Worm (Caenorhabditis elegans) whole organism, mixed stage, embryonic: ENCODE results near the gene cutl-18.
A peak's percentile ranks its signal among the peaks of the same experiment; 100 is the strongest.

Source experiments
- M03D4.4 ChIP-seq: sonication (generic microtip); optimal IDR thresholded peaks from 2 replicates; lab custom pipeline; 2017; ENCODE audit warnings: mild to moderate bottlenecking, missing genetic modification characterization, missing compliant biosample characterization
- bed-3 ChIP-seq: fragments of 200-800 bp; sonication (Bioruptor generic); optimal IDR thresholded peaks from 3 replicates; lab custom pipeline; 2018; ENCODE audit warnings: mild to moderate bottlenecking, missing genetic modification characterization, moderate library complexity, missing compliant biosample characterization
- ceh-39 ChIP-seq: fragments of 150-350 bp; optimal IDR thresholded peaks from 2 replicates; lab custom pipeline; 2014; ENCODE audit warnings: missing biosample characterization, missing genetic modification characterization
- ceh-43 ChIP-seq: fragments of 200-800 bp; sonication (Bioruptor generic); optimal IDR thresholded peaks from 2 replicates; lab custom pipeline; 2018; ENCODE audit warnings: mild to moderate bottlenecking, missing genetic modification characterization, moderate library complexity, missing compliant biosample characterization
- ceh-83 ChIP-seq: fragments of 200-800 bp; sonication (Bioruptor generic); optimal IDR thresholded peaks from 2 replicates; lab custom pipeline; 2018; ENCODE audit warnings: mild to moderate bottlenecking, missing genetic modification characterization, missing compliant biosample characterization
- ces-1 ChIP-seq: fragments of 150-350 bp; optimal IDR thresholded peaks from 2 replicates; lab custom pipeline; 2014; ENCODE audit warnings: missing biosample characterization, missing genetic modification reagents, missing genetic modification characterization
- cnd-1 ChIP-seq: fragments of 200-800 bp; sonication (Bioruptor generic); optimal IDR thresholded peaks from 2 replicates; lab custom pipeline; 2018; ENCODE audit warnings: mild to moderate bottlenecking, missing genetic modification characterization, missing compliant biosample characterization
- drap-1 ChIP-seq: fragments of 200-800 bp; sonication (Bioruptor generic); optimal IDR thresholded peaks from 3 replicates; lab custom pipeline; 2018; ENCODE audit warnings: mild to moderate bottlenecking, missing genetic modification characterization, missing compliant biosample characterization
- elt-1 ChIP-seq: sonication (generic microtip); optimal IDR thresholded peaks from 2 replicates; lab custom pipeline; 2017; ENCODE audit warnings: missing genetic modification characterization, mild to moderate bottlenecking, missing compliant biosample characterization, antibody characterized with exemption, moderate library complexity, borderline replicate concordance; ENCODE audit not compliant: insufficient read depth
- elt-3 ChIP-seq: fragments of 150-350 bp; optimal IDR thresholded peaks from 2 replicates; lab custom pipeline; 2014; ENCODE audit warnings: missing biosample characterization, missing genetic modification characterization
- flh-1 ChIP-seq: fragments of 200-800 bp; sonication (Bioruptor generic); optimal IDR thresholded peaks from 2 replicates; lab custom pipeline; 2018; ENCODE audit warnings: mild to moderate bottlenecking, missing genetic modification characterization, moderate library complexity, missing compliant biosample characterization
- ham-2 ChIP-seq: fragments of 200-800 bp; sonication (Bioruptor generic); optimal IDR thresholded peaks from 2 replicates; lab custom pipeline; 2018; ENCODE audit warnings: mild to moderate bottlenecking, missing genetic modification characterization, missing compliant biosample characterization
- lin-13 ChIP-seq: fragments of 150-350 bp; optimal IDR thresholded peaks from 2 replicates; lab custom pipeline; 2014; ENCODE audit warnings: missing biosample characterization, missing genetic modification characterization
- lin-32 ChIP-seq: fragments of 200-800 bp; sonication (Bioruptor generic); optimal IDR thresholded peaks from 2 replicates; lab custom pipeline; 2018; ENCODE audit warnings: mild to moderate bottlenecking, missing genetic modification characterization, missing compliant biosample characterization
- lsy-2 ChIP-seq: fragments of 150-350 bp; optimal IDR thresholded peaks from 2 replicates; lab custom pipeline; 2014; ENCODE audit warnings: missing biosample characterization, missing genetic modification characterization
- mab-5 ChIP-seq: fragments of 150-350 bp; optimal IDR thresholded peaks from 2 replicates; lab custom pipeline; 2014; ENCODE audit warnings: missing biosample characterization, missing genetic modification characterization
- mep-1 ChIP-seq: fragments of 150-350 bp; optimal IDR thresholded peaks from 2 replicates; lab custom pipeline; 2017; ENCODE audit warnings: missing biosample characterization, missing genetic modification reagents, missing genetic modification characterization, inconsistent platforms
- mls-2 ChIP-seq: sonication (generic microtip); optimal IDR thresholded peaks from 2 replicates; lab custom pipeline; 2016; ENCODE audit warnings: mild to moderate bottlenecking, missing genetic modification characterization, moderate library complexity, missing compliant biosample characterization
- nhr-12 ChIP-seq: fragments of 150-350 bp; optimal IDR thresholded peaks from 2 replicates; lab custom pipeline; 2014; ENCODE audit warnings: missing biosample characterization, missing genetic modification characterization
- nhr-2 ChIP-seq: fragments of 150-350 bp; optimal IDR thresholded peaks from 2 replicates; lab custom pipeline; 2014; ENCODE audit warnings: missing biosample characterization, missing genetic modification characterization
- nhr-237 ChIP-seq: fragments of 150-350 bp; optimal IDR thresholded peaks from 2 replicates; lab custom pipeline; 2014; ENCODE audit warnings: missing biosample characterization, missing genetic modification characterization
- nhr-28 ChIP-seq: fragments of 150-350 bp; optimal IDR thresholded peaks from 2 replicates; lab custom pipeline; 2014; ENCODE audit warnings: missing biosample characterization, missing genetic modification characterization
- pha-4 ChIP-seq: fragments of 150-350 bp; optimal IDR thresholded peaks from 2 replicates; lab custom pipeline; 2018; ENCODE audit warnings: missing biosample characterization, missing genetic modification reagents, missing genetic modification characterization
- sem-2 ChIP-seq: fragments of 200-800 bp; sonication (Bioruptor generic); optimal IDR thresholded peaks from 2 replicates; lab custom pipeline; 2018; ENCODE audit warnings: mild to moderate bottlenecking, missing genetic modification characterization, missing compliant biosample characterization
- snpc-4 ChIP-seq: fragments of 150-350 bp; optimal IDR thresholded peaks from 2 replicates; lab custom pipeline; 2014; ENCODE audit warnings: missing biosample characterization, missing genetic modification characterization
- sptf-1 ChIP-seq: sonication (generic microtip); optimal IDR thresholded peaks from 2 replicates; lab custom pipeline; 2017; ENCODE audit warnings: mild to moderate bottlenecking, missing genetic modification characterization, moderate library complexity, missing compliant biosample characterization
- tbx-8 ChIP-seq: fragments of 200-800 bp; sonication (Bioruptor generic); optimal IDR thresholded peaks from 2 replicates; lab custom pipeline; 2018; ENCODE audit warnings: mild to moderate bottlenecking, missing genetic modification characterization, moderate library complexity, missing compliant biosample characterization
- unc-120 ChIP-seq: sonication (generic microtip); optimal IDR thresholded peaks from 2 replicates; lab custom pipeline; 2017; ENCODE audit warnings: missing genetic modification characterization, missing compliant biosample characterization; ENCODE audit not compliant: poor library complexity, severe bottlenecking
- unc-39 ChIP-seq: fragments of 150-350 bp; optimal IDR thresholded peaks from 2 replicates; lab custom pipeline; 2014; ENCODE audit warnings: missing biosample characterization, missing genetic modification characterization
- unc-62 ChIP-seq: fragments of 150-350 bp; optimal IDR thresholded peaks from 2 replicates; lab custom pipeline; 2014; ENCODE audit warnings: missing biosample characterization, missing genetic modification reagents, missing genetic modification characterization
- zip-8 ChIP-seq: fragments of 150-350 bp; optimal IDR thresholded peaks from 2 replicates; lab custom pipeline; 2014; ENCODE audit warnings: missing biosample characterization, missing genetic modification characterization
- ztf-11 ChIP-seq: fragments of 150-350 bp; optimal IDR thresholded peaks from 2 replicates; lab custom pipeline; 2014; ENCODE audit warnings: missing biosample characterization, missing genetic modification characterization

cutl-18 gene

DNA sequence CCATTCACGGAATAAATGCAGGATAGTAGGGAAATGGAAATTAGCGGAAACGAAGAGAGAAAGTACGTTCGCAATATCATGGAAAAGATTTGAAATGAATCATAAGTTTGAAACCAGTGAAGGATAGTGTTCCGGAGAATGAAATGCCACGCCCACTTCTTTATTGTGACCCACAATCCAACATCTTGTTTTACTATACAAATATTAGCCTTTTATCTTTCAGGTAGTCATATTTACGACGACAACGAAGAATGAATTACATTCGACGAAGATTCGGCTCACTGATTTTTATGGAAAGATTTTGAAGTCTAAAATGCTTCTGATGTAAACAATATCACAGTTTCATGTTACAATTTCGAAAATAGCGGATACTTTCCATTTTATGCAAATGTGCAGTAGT is at the start of gene cutl-18:
Gene cutl-18, minus strand, starts transcription at position 101 of the 400 bp plus-strand sequence.
- TF ChIP-seq M03D4.4 (no peak), lin-32 (no peak), unc-39 (tag; lab: Kevin White, UChicago) (no peak), pha-4 (tag; lab: Kevin White, UChicago) (no peak), nhr-2 (tag; lab: Kevin White, UChicago) (no peak), cnd-1 (tag; lab: Kevin White, UChicago) (no peak), ceh-39 (no peak), nhr-12 (no peak), mep-1 (tag; lab: Kevin White, UChicago) (no peak), sem-2 (GFP tag; lab: Kevin White, UChicago) (no peak), elt-3 (no peak), zip-8 (tag; lab: Kevin White, UChicago) (no peak), nhr-237 (tag; lab: Kevin White, UChicago) (no peak), lsy-2 (tag; lab: Kevin White, UChicago) (no peak), ztf-11 (tag; lab: Kevin White, UChicago) (no peak), ceh-43 (GFP tag; lab: Kevin White, UChicago) (no peak), snpc-4 (tag; lab: Kevin White, UChicago) (no peak), ces-1 (GFP tag; lab: Kevin White, UChicago) (no peak), unc-120 (no peak), elt-1 (tag; lab: Kevin White, UChicago) (no peak)
- TF ChIP-seq, all 35 proteins: peak for 0

DNA sequence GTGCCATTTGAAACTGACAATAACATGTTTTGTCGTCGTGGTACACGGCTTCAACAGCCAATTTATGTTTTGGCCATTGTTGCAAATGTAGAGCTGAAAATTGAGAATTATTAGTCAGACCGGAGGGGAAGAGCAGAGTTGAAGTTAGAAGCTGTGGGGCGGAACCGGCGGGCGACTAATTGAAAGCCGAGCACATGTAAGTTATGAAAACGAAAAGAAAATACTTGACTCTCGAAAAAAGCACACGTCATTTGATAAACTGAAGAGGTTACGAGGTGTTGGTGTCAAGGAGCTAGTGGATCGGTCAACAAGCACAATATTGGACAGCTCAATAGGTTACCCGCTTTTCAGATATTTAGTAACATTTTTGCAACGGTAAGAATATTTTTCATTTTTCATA is 49.4 kb upstream of the cutl-18 start, which contains the start of gene dop-5:
Gene dop-5, minus strand, starts transcription at position 101 of the 400 bp plus-strand sequence.
- TF ChIP-seq bed-3 (GFP tag; lab: Kevin White, UChicago) = no peak
- TF ChIP-seq ceh-43 (GFP tag; lab: Kevin White, UChicago) = no peak
- no peak for TF ChIP-seq mls-2
- no peak for TF ChIP-seq ham-2 (GFP tag; lab: Kevin White, UChicago)
- no peak for TF ChIP-seq tbx-8 (GFP tag; lab: Kevin White, UChicago)
- no peak for TF ChIP-seq ceh-83 (GFP tag; lab: Kevin White, UChicago)
- no peak for TF ChIP-seq nhr-237 (tag; lab: Kevin White, UChicago)
- no peak for TF ChIP-seq pha-4 (tag; lab: Kevin White, UChicago)
- TF ChIP-seq, all 35 proteins: peak for 0

DNA sequence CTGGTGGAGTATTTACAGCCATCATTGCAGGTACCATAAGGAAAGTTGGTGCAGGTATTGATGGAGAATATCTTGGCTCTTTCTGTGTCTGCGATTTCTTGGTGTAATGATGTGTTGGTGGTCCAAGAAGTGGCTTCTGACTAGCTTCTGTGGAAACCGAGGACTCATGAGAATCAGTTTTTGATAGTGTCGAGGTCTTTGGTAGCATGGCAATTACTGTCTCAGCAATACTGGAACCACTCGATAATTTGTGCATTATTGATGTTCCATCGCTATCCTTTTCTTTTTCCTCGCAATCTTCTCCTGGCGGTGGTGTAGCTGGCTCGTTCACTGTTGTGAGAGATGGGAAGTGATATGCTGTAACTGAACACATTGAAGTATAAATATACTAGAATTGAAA is 46.9 kb upstream of the cutl-18 start:
- TF ChIP-seq nhr-237 (tag; lab: Kevin White, UChicago) (no peak), lin-32 (no peak), ceh-43 (GFP tag; lab: Kevin White, UChicago) (no peak), unc-62 (GFP tag; lab: Kevin White, UChicago) (no peak), ceh-83 (GFP tag; lab: Kevin White, UChicago) (no peak), flh-1 (GFP tag; lab: Kevin White, UChicago) (no peak), mab-5 (tag; lab: Kevin White, UChicago) (no peak), drap-1 (GFP tag; lab: Kevin White, UChicago) (no peak), unc-120 (no peak), mls-2 (no peak), ztf-11 (tag; lab: Kevin White, UChicago) (no peak), lin-13 (no peak), ham-2 (GFP tag; lab: Kevin White, UChicago) (no peak), bed-3 (GFP tag; lab: Kevin White, UChicago) (no peak), mep-1 (tag; lab: Kevin White, UChicago) (no peak), ces-1 (GFP tag; lab: Kevin White, UChicago) (no peak)
- TF ChIP-seq, all 35 proteins: peak for 0

DNA sequence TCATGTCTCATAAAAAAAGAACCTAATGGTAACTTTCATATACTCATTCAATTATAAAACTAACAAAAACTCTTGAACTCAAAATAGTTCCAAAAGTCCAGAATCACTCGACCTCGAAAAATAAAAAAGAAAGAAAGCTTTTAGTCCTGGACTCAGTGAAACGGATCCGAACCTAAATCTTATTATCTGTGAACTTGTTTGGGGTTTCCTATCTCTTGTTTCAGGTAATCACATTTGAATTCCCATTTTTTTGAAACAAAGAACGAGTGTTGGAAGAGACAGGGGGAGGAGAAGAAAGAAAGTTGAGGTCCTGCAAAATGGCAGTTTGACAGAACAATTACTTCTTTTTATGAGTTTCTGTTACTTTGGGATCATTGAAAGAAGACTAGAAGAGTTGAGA is 37.6 kb upstream of the cutl-18 start:
- TF ChIP-seq ceh-83 (GFP tag; lab: Kevin White, UChicago) (no peak), lin-13 (no peak), elt-1 (tag; lab: Kevin White, UChicago) (no peak), nhr-28 (tag; lab: Kevin White, UChicago) (no peak), ces-1 (GFP tag; lab: Kevin White, UChicago) (peak; percentile 52), M03D4.4 (no peak), drap-1 (GFP tag; lab: Kevin White, UChicago) (no peak), ztf-11 (tag; lab: Kevin White, UChicago) (no peak), sptf-1 (tag; lab: Kevin White, UChicago) (no peak)
- TF ChIP-seq, all 35 proteins: peak for 1
